Fruit fly (Drosophila melanogaster) whole organism, embryonic: Measurements from ENCODE around the gene HipHop.

ENCODE experiments used
- BEAF-32 ChIP-seq: fragments of 200-800 bp; sonication (Bioruptor generic); optimal IDR thresholded peaks from 3 replicates; lab custom pipeline; 2017; ENCODE audit warnings: missing biosample characterization, missing genetic modification characterization, mild to moderate bottlenecking, moderate library complexity, missing genetic modification reagents
- Bteb2 ChIP-seq: fragments of 200-800 bp; sonication (Bioruptor generic); optimal IDR thresholded peaks from 2 replicates; lab custom pipeline; 2016; ENCODE audit warnings: missing biosample characterization, missing genetic modification characterization
- CG10321 ChIP-seq: fragments of 200-800 bp; sonication (Bioruptor generic); IDR thresholded peaks from 2 replicates; pipeline ENCODE4 v1.3.6; 2022; ENCODE audit warnings: missing biosample characterization, missing genetic modification characterization
- CG10654 ChIP-seq: fragments of 200-800 bp; sonication (Bioruptor generic); optimal IDR thresholded peaks from 2 replicates; lab custom pipeline; 2016; ENCODE audit warnings: missing biosample characterization, missing genetic modification characterization
- CG12104 ChIP-seq: fragments of 200-800 bp; sonication (Bioruptor generic); optimal IDR thresholded peaks from 3 replicates; lab custom pipeline; 2016; ENCODE audit warnings: missing biosample characterization, missing genetic modification characterization
- CG12744 ChIP-seq: fragments of 200-800 bp; sonication (Bioruptor generic); optimal IDR thresholded peaks from 2 replicates; lab custom pipeline; 2016; ENCODE audit warnings: missing biosample characterization, missing genetic modification characterization
- CG12942 ChIP-seq: fragments of 200-800 bp; sonication (Bioruptor generic); optimal IDR thresholded peaks from 3 replicates; lab custom pipeline; 2016; ENCODE audit warnings: missing biosample characterization, missing genetic modification characterization
- CG14667 ChIP-seq: fragments of 200-800 bp; sonication (Bioruptor generic); IDR thresholded peaks from 2 replicates; pipeline ENCODE4 v1.3.6; 2022; ENCODE audit warnings: missing biosample characterization, missing genetic modification characterization
- CG14860 ChIP-seq: fragments of 200-800 bp; sonication (Bioruptor generic); IDR thresholded peaks from 3 replicates; pipeline ENCODE4 v1.3.6; 2022; ENCODE audit warnings: missing biosample characterization, missing genetic modification characterization; ENCODE audit not compliant: partially characterized antibody
- CG16815 ChIP-seq: fragments of 200-800 bp; sonication (Bioruptor generic); optimal IDR thresholded peaks from 3 replicates; lab custom pipeline; 2017; ENCODE audit warnings: missing biosample characterization, mild to moderate bottlenecking, missing genetic modification characterization
- CG17186 ChIP-seq: fragments of 200-800 bp; sonication (Bioruptor generic); optimal IDR thresholded peaks from 3 replicates; lab custom pipeline; 2017; ENCODE audit warnings: missing biosample characterization, missing genetic modification reagents, missing genetic modification characterization
- CG17568 ChIP-seq: fragments of 200-800 bp; sonication (Bioruptor generic); optimal IDR thresholded peaks from 2 replicates; lab custom pipeline; 2018; ENCODE audit warnings: missing biosample characterization, mild to moderate bottlenecking, missing genetic modification characterization, moderate library complexity
- CG18476 ChIP-seq: fragments of 200-800 bp; sonication (Bioruptor generic); optimal IDR thresholded peaks from 2 replicates; lab custom pipeline; 2016; ENCODE audit warnings: missing biosample characterization, mild to moderate bottlenecking, missing genetic modification characterization
- CG2202 ChIP-seq: fragments of 200-800 bp; sonication (Bioruptor generic); optimal IDR thresholded peaks from 2 replicates; lab custom pipeline; 2018; ENCODE audit warnings: missing biosample characterization, mild to moderate bottlenecking, missing genetic modification characterization
- CG30020 ChIP-seq: fragments of 200-800 bp; optimal IDR thresholded peaks from 2 replicates; lab custom pipeline; 2019; ENCODE audit warnings: missing biosample characterization, mild to moderate bottlenecking, missing genetic modification characterization, moderate library complexity
- CG31388 ChIP-seq: fragments of 200-800 bp; sonication (Bioruptor generic); optimal IDR thresholded peaks from 2 replicates; lab custom pipeline; 2016; ENCODE audit warnings: missing biosample characterization, missing genetic modification characterization
- CG32532 ChIP-seq: fragments of 200-800 bp; sonication (Bioruptor generic); IDR thresholded peaks from 2 replicates; pipeline ENCODE4 v1.3.6; 2022; ENCODE audit warnings: missing biosample characterization, missing genetic modification characterization
- CG3281 ChIP-seq: fragments of 200-800 bp; sonication (Bioruptor generic); optimal IDR thresholded peaks from 3 replicates; lab custom pipeline; 2017; ENCODE audit warnings: missing biosample characterization, mild to moderate bottlenecking, missing genetic modification characterization
- CG7271 ChIP-seq: fragments of 200-800 bp; sonication (Bioruptor generic); optimal IDR thresholded peaks from 2 replicates; lab custom pipeline; 2018; ENCODE audit warnings: missing biosample characterization, mild to moderate bottlenecking, missing genetic modification characterization, moderate library complexity
- CG8281 ChIP-seq: fragments of 200-800 bp; sonication (Bioruptor generic); optimal IDR thresholded peaks from 2 replicates; lab custom pipeline; 2018; ENCODE audit warnings: missing biosample characterization, mild to moderate bottlenecking, missing genetic modification characterization, moderate library complexity
- CG8359 ChIP-seq: fragments of 200-800 bp; sonication (Bioruptor generic); optimal IDR thresholded peaks from 2 replicates; lab custom pipeline; 2017; ENCODE audit warnings: missing biosample characterization, mild to moderate bottlenecking, missing genetic modification characterization, borderline replicate concordance
- CG8924 ChIP-seq: fragments of 200-800 bp; optimal IDR thresholded peaks from 3 replicates; lab custom pipeline; 2019; ENCODE audit warnings: missing biosample characterization, mild to moderate bottlenecking, missing genetic modification characterization, moderate library complexity
- Chrac-16 ChIP-seq: fragments of 200-800 bp; sonication (Bioruptor generic); optimal IDR thresholded peaks from 3 replicates; lab custom pipeline; 2016; ENCODE audit warnings: missing biosample characterization, missing genetic modification characterization
- CoRest ChIP-seq: fragments of 200-800 bp; sonication (Bioruptor generic); optimal IDR thresholded peaks from 3 replicates; lab custom pipeline; 2018; ENCODE audit warnings: missing biosample characterization, mild to moderate bottlenecking, missing genetic modification characterization, moderate library complexity
- Ets65A ChIP-seq: fragments of 200-800 bp; sonication (Bioruptor generic); peaks from one replicate; lab custom pipeline; 2016; ENCODE audit warnings: missing biosample characterization, missing genetic modification characterization
- GATAe ChIP-seq: fragments of 200-800 bp; sonication (Bioruptor generic); conservative IDR thresholded peaks from 2 replicates; pipeline ENCODE4 v1.3.6; 2022; ENCODE audit warnings: missing biosample characterization, missing genetic modification characterization
- HHEX ChIP-seq: fragments of 200-800 bp; sonication (Bioruptor generic); optimal IDR thresholded peaks from 3 replicates; lab custom pipeline; 2017; ENCODE audit warnings: missing biosample characterization, mild to moderate bottlenecking, missing genetic modification characterization, missing genetic modification reagents
- Hsf ChIP-seq: fragments of 200-800 bp; sonication (Bioruptor generic); optimal IDR thresholded peaks from 3 replicates; lab custom pipeline; 2016; ENCODE audit warnings: missing biosample characterization, missing genetic modification characterization
- NK7.1 ChIP-seq: fragments of 200-800 bp; sonication (Bioruptor generic); optimal IDR thresholded peaks from 3 replicates; lab custom pipeline; 2016; ENCODE audit warnings: missing biosample characterization, missing genetic modification characterization
- NfI ChIP-seq: fragments of 200-800 bp; sonication (Bioruptor generic); optimal IDR thresholded peaks from 3 replicates; lab custom pipeline; 2018; ENCODE audit warnings: missing biosample characterization, mild to moderate bottlenecking, missing genetic modification characterization, moderate library complexity
- Opbp ChIP-seq: fragments of 200-800 bp; sonication (Bioruptor generic); IDR thresholded peaks from 3 replicates; pipeline ENCODE4 v1.3.6; 2022; ENCODE audit warnings: missing biosample characterization, missing genetic modification characterization; ENCODE audit not compliant: partially characterized antibody
- Xrp1 ChIP-seq: fragments of 200-800 bp; sonication (Bioruptor generic); IDR thresholded peaks from 2 replicates; pipeline ENCODE4 v1.3.6; 2022; ENCODE audit warnings: missing biosample characterization, missing genetic modification characterization
- bsh ChIP-seq, 2 experiments: fragments of 200-800 bp; sonication (Bioruptor generic); optimal IDR thresholded peaks; 2 replicates each; lab custom pipeline; 2017 to 2018; ENCODE audit warnings: mild to moderate bottlenecking in 2 of 2, missing biosample characterization in 2 of 2, missing genetic modification characterization in 2 of 2, moderate library complexity in 1 of 2
- cg ChIP-seq: fragments of 200-800 bp; sonication (Bioruptor generic); optimal IDR thresholded peaks from 3 replicates; lab custom pipeline; 2019; ENCODE audit warnings: missing biosample characterization, mild to moderate bottlenecking, missing genetic modification characterization, moderate library complexity
- fru ChIP-seq: fragments of >200 bp; optimal IDR thresholded peaks from 2 replicates; lab custom pipeline; 2017
- gcm2 ChIP-seq: fragments of 200-800 bp; sonication (Bioruptor generic); optimal IDR thresholded peaks from 2 replicates; lab custom pipeline; 2016; ENCODE audit warnings: missing biosample characterization, missing genetic modification characterization
- insv ChIP-seq, 2 experiments: fragments of 200-800 bp; sonication (Bioruptor generic); optimal IDR thresholded peaks; 3 replicates each; lab custom pipeline; 2016 to 2018; ENCODE audit warnings: missing biosample characterization in 2 of 2, missing genetic modification characterization in 2 of 2
- lilli ChIP-seq: fragments of 200-800 bp; sonication (Bioruptor generic); optimal IDR thresholded peaks from 3 replicates; lab custom pipeline; 2016; ENCODE audit warnings: missing biosample characterization, missing genetic modification characterization
- nerfin-1 ChIP-seq: fragments of 200-800 bp; sonication (Bioruptor generic); optimal IDR thresholded peaks from 3 replicates; lab custom pipeline; 2019; ENCODE audit warnings: missing biosample characterization, mild to moderate bottlenecking, missing genetic modification characterization, moderate library complexity
- odd ChIP-seq: fragments of 200-800 bp; sonication (Bioruptor generic); optimal IDR thresholded peaks from 2 replicates; lab custom pipeline; 2017; ENCODE audit warnings: missing biosample characterization, mild to moderate bottlenecking, missing genetic modification characterization
- ranshi ChIP-seq: fragments of 200-800 bp; sonication (Bioruptor generic); IDR thresholded peaks from 2 replicates; pipeline ENCODE4 v1.3.6; 2022; ENCODE audit warnings: missing biosample characterization, missing genetic modification characterization
- rib ChIP-seq: fragments of 200-800 bp; sonication (Bioruptor generic); IDR thresholded peaks from 2 replicates; pipeline ENCODE4 v1.3.6; 2022; ENCODE audit warnings: missing biosample characterization, missing genetic modification characterization
- usp ChIP-seq: fragments of >200 bp; optimal IDR thresholded peaks from 2 replicates; lab custom pipeline; 2017; ENCODE audit warnings: missing biosample characterization, missing genetic modification characterization
- vvl ChIP-seq: fragments of 200-800 bp; sonication (Bioruptor generic); IDR thresholded peaks from 2 replicates; pipeline ENCODE4 v1.3.6; 2022; ENCODE audit warnings: missing biosample characterization, missing genetic modification characterization

Gene HipHop

DNA sequence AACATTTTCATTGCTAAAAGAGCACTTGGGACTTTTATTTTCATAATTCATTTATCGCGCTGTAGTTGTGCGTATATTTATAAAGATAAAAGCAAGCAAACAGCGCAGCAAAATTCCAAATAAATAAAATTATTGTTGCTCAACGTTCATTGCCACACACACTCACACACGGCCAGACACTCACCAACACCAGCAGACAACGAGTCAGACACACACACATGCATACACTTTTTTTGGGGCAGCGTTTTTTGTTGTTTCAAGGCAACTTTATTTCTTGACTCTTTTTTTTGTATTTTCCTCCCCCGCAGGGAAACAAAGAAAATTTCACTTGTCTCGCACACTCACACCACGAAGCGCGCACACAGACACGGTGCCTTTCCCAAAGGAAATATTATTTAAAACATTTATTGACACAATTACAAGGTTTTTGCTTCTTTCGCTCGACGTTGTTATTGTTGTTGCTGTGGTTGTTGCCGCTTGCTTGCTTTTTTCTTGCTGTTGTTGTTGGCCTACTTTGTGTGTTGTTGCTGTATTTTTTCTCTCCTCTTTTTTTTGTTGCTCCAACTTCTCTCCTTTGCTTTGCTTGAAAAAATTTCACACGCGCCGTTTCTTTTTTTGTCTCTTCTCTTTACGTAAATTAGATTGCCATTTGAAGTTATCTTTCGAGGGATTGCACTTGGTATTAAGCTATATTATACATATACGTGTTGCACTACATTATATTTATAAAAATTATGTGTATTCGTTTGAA lies 909 bp upstream of the HipHop start (continued):
- TF ChIP-seq CG30020 (tag; lab: Kevin White, UChicago) (no peak), nerfin-1 (tag; lab: Kevin White, UChicago) (no peak), gcm2 (no peak), NK7.1 (GFP tag; lab: Kevin White, UChicago) (no peak), CG8359 (GFP tag; lab: Kevin White, UChicago) (no peak), GATAe (GFP tag; lab: Robert Waterston, UW) (no peak)

DNA sequence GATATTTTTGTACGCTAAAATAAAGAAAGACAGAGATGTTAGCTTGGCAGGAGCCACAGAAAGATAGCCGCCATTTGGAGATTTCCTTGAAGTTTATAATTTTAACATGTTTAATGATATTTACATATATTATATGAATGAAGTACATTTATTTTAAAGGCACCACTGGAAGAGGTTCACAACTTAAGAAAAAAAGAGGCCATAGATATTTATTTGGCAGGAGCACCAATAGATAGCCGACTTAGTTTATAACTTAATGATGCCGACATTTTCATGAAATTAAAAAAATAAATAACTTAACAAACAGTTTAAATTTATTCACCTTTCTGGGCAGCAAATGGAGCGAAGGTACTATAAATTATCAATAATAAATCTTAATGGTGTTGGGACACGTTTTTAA lies 1.1 kb downstream of the HipHop start:
- no peak for TF ChIP-seq HHEX
- no peak for TF ChIP-seq CoRest (tag; lab: Kevin White, UChicago)
- TF ChIP-seq usp (GFP tag; lab: Kevin White, UChicago), result no peak

DNA sequence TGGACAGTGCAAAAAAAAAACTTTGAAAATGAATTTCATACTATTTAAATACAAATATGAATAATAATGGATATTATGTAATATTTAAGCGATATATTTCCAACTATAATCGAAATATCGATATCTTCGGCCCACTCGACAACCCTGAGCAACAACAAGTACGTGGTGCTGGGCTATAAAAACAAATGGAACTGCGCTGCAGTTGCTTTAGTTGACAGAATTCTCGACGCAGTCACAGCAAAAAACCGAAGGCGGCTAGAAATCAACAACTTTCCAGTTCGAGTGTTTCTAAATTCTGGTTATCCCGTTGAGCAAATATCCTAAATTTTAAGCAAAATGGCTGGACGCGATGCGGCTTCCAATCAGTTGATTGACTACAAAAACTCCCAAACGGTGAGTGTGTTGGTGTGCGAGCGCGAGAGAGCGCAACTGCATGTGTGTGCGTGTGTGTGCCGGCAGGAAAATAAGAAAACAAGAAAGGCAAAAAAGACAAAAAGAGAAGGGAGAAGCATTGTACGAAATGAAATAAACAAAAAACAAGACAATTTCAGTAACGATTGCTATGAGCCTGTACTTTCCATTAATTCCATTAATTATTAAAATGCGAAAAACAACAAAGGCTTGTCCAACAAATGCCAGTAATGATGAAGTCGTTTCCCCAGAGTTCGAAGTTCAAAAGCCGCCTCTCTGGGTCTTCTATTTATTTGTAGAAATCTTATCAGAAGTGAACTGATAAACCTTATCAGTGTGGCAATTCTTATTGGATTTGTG lies 1.7 kb downstream of the HipHop start, which contains the start of gene Cat:
Gene Cat (plus strand): TSS at position 155 of the 771 bp plus-strand sequence.
- TF ChIP-seq bsh (GFP tag; optimal IDR thresholded peaks at IDR 0.05; lab: Kevin White, UChicago), result peak; percentile 23 to 100
- TF ChIP-seq Ets65A (GFP tag; lab: Kevin White, UChicago), result no peak
- peak; percentile 36 for TF ChIP-seq Hsf
- TF ChIP-seq CG8281, result no peak
- TF ChIP-seq CG12744, result peak; percentile 10
- peak; percentile 80; the same call in 2 of the 3 replicates for TF ChIP-seq Opbp (GFP tag; lab: Robert Waterston, UW)
- TF ChIP-seq CG31388 (GFP tag; lab: Kevin White, UChicago), result no peak
- TF ChIP-seq CG17568 (GFP tag; lab: Kevin White, UChicago), result no peak
- TF ChIP-seq CG10654 (GFP tag; lab: Kevin White, UChicago), result no peak
- TF ChIP-seq CG14667 (GFP tag; lab: Robert Waterston, UW), result no peak
- peak; percentile 32 for TF ChIP-seq CG2202
- TF ChIP-seq Chrac-16 (GFP tag; lab: Kevin White, UChicago), result peak; percentile 27
- TF ChIP-seq HHEX, result peak; percentile 19
- no peak for TF ChIP-seq Bteb2
- TF ChIP-seq BEAF-32 (GFP tag; lab: Kevin White, UChicago), result peak; percentile 87
- no peak for TF ChIP-seq CG10321 (GFP tag; lab: Robert Waterston, UW)
- no peak for TF ChIP-seq CG12942 (GFP tag; lab: Kevin White, UChicago)
- 0 out of 2 replicates have a peak, but pooled peaks have one; percentile 35 for TF ChIP-seq ranshi (GFP tag; lab: Robert Waterston, UW)
- 0 out of 2 replicates have a peak, but pooled peaks have one; percentile 19 for TF ChIP-seq CG32532
- TF ChIP-seq rib, result peak; percentile 53; the same call in 1 of the 2 replicates
- TF ChIP-seq Xrp1 (GFP tag; lab: Robert Waterston, UW), result peak; percentile 57; the same call in 1 of the 2 replicates
- TF ChIP-seq cg, result peak; percentile 99
- TF ChIP-seq CG12104, result peak; percentile 22
- no peak for TF ChIP-seq fru (lab: Kevin White, UChicago)
- TF ChIP-seq vvl (GFP tag; lab: Robert Waterston, UW), result peak; percentile 72; the same call in 1 of the 2 replicates
- peak; percentile 90 to 97 for TF ChIP-seq insv (GFP tag; optimal IDR thresholded peaks at IDR 0.05; lab: Kevin White, UChicago)
- TF ChIP-seq CG16815 (GFP tag; lab: Kevin White, UChicago), result no peak
- peak; percentile 30 for TF ChIP-seq CG17186 (GFP tag; lab: Kevin White, UChicago)
- peak; percentile 61 for TF ChIP-seq CG8924 (tag; lab: Kevin White, UChicago)
- peak; percentile 23 for TF ChIP-seq CG3281 (GFP tag; lab: Kevin White, UChicago)
- TF ChIP-seq lilli, result peak; percentile 55
- no peak for TF ChIP-seq odd (GFP tag; lab: Kevin White, UChicago)
- no peak for TF ChIP-seq CG7271
- no peak; the same call in 1 of the 3 replicates for TF ChIP-seq CG14860 (GFP tag; lab: Robert Waterston, UW)
- TF ChIP-seq NfI, result peak; percentile 47
- peak; percentile 37 for TF ChIP-seq CG18476
